Worm (Caenorhabditis elegans) whole organism, young adult: ENCODE results near the gene R05F9.11.

Source experiments
- B0035.1 ChIP-seq: sonication (generic microtip); optimal IDR thresholded peaks from 2 replicates; lab custom pipeline; 2016; ENCODE audit warnings: missing genetic modification characterization, mild to moderate bottlenecking, missing compliant biosample characterization, missing genotype, missing genetic modification reagents
- B0336.3 ChIP-seq: fragments of 200-800 bp; sonication (Bioruptor generic); IDR thresholded peaks from 2 replicates; pipeline ENCODE4 v1.3.6; 2022; ENCODE audit warnings: missing genetic modification characterization, missing compliant biosample characterization
- F22D6.2 ChIP-seq: sonication (generic microtip); optimal IDR thresholded peaks from 2 replicates; lab custom pipeline; 2016; ENCODE audit warnings: mild to moderate bottlenecking, missing genetic modification characterization, missing compliant biosample characterization
- F33H1.4 ChIP-seq: fragments of 200-800 bp; sonication (Bioruptor generic); IDR thresholded peaks from 2 replicates; pipeline ENCODE4 v1.3.6; 2022; ENCODE audit warnings: missing genetic modification reagents, missing genetic modification characterization, missing compliant biosample characterization
- F39B2.1 ChIP-seq: fragments of 200-800 bp; sonication (Bioruptor generic); IDR thresholded peaks from 2 replicates; pipeline ENCODE4 v1.3.6; 2022; ENCODE audit warnings: missing genetic modification reagents, missing genetic modification characterization, missing compliant biosample characterization
- F57C9.4 ChIP-seq: sonication (generic microtip); optimal IDR thresholded peaks from 2 replicates; lab custom pipeline; 2017; ENCODE audit warnings: mild to moderate bottlenecking, missing genetic modification characterization, missing compliant biosample characterization
- T26A5.8 ChIP-seq: sonication (generic microtip); optimal IDR thresholded peaks from 2 replicates; lab custom pipeline; 2016; ENCODE audit warnings: missing genetic modification characterization, missing compliant biosample characterization
- Y53G8AR.9 ChIP-seq: fragments of 200-800 bp; sonication (Bioruptor generic); conservative IDR thresholded peaks from 2 replicates; pipeline ENCODE4 v1.3.6; 2022; ENCODE audit warnings: missing genetic modification reagents, missing genetic modification characterization, missing compliant biosample characterization
- Y79H2A.3 ChIP-seq: fragments of 200-800 bp; sonication (Bioruptor generic); conservative IDR thresholded peaks from 2 replicates; pipeline ENCODE4 v1.3.6; 2022; ENCODE audit warnings: missing genetic modification reagents, missing genetic modification characterization, missing compliant biosample characterization
- Y95B8A.8 ChIP-seq: fragments of 200-800 bp; sonication (Bioruptor generic); IDR thresholded peaks from 2 replicates; pipeline ENCODE4 v1.3.6; 2022; ENCODE audit warnings: missing genetic modification reagents, missing genetic modification characterization, missing compliant biosample characterization
- aptf-2 ChIP-seq: fragments of 200-800 bp; sonication (Bioruptor generic); conservative IDR thresholded peaks from 2 replicates; pipeline ENCODE4 v1.3.6; 2022; ENCODE audit warnings: missing genetic modification reagents, missing genetic modification characterization, missing compliant biosample characterization
- atf-7 ChIP-seq: sonication (generic microtip); optimal IDR thresholded peaks from 2 replicates; lab custom pipeline; 2017; ENCODE audit warnings: mild to moderate bottlenecking, missing genetic modification characterization, missing compliant biosample characterization
- attf-5 ChIP-seq: fragments of 200-800 bp; sonication (Bioruptor generic); optimal IDR thresholded peaks from 2 replicates; lab custom pipeline; 2018; ENCODE audit warnings: mild to moderate bottlenecking, missing genetic modification characterization, missing compliant biosample characterization
- cebp-1 ChIP-seq, 2 experiments: fragments of 200-800 bp in 1 of 2; sonication (Bioruptor generic) in 1 of 2; sonication (generic microtip) in 1 of 2; IDR thresholded peaks in 1 of 2; optimal IDR thresholded peaks in 1 of 2; 2 replicates each; pipeline versions ENCODE4 v1.3.6 to Lab custom; 2017 to 2022; ENCODE audit warnings: missing compliant biosample characterization in 2 of 2, missing genetic modification characterization in 2 of 2, mild to moderate bottlenecking in 1 of 2, missing genetic modification reagents in 1 of 2, moderate library complexity in 1 of 2
- ceh-58 ChIP-seq: fragments of 200-800 bp; sonication (Bioruptor generic); IDR thresholded peaks from 2 replicates; pipeline ENCODE4 v1.3.6; 2022; ENCODE audit warnings: missing genetic modification characterization, missing compliant biosample characterization
- dpl-1 ChIP-seq: fragments of 150-350 bp; optimal IDR thresholded peaks from 2 replicates; lab custom pipeline; 2014; ENCODE audit warnings: missing biosample characterization, missing genetic modification reagents, missing genetic modification characterization
- egl-44 ChIP-seq: fragments of 200-800 bp; sonication (Bioruptor generic); IDR thresholded peaks from 2 replicates; pipeline ENCODE4 v1.3.6; 2022; ENCODE audit warnings: missing genetic modification reagents, missing genetic modification characterization, missing compliant biosample characterization
- ets-4 ChIP-seq: fragments of 200-800 bp; sonication (Bioruptor generic); optimal IDR thresholded peaks from 2 replicates; lab custom pipeline; 2018; ENCODE audit warnings: mild to moderate bottlenecking, missing genetic modification characterization, missing compliant biosample characterization
- hlh-12 ChIP-seq: sonication (generic microtip); optimal IDR thresholded peaks from 2 replicates; lab custom pipeline; 2016; ENCODE audit warnings: missing genetic modification characterization, missing compliant biosample characterization
- lag-1 ChIP-seq: fragments of 200-800 bp; sonication (Bioruptor generic); IDR thresholded peaks from 2 replicates; pipeline ENCODE4 v1.3.6; 2022; ENCODE audit warnings: missing genetic modification reagents, missing genetic modification characterization, missing compliant biosample characterization
- let-607 ChIP-seq, 2 experiments: fragments of 200-800 bp in 1 of 2; sonication (Bioruptor generic) in 1 of 2; sonication (generic microtip) in 1 of 2; optimal IDR thresholded peaks; 2 replicates each; lab custom pipeline; 2016 to 2018; ENCODE audit warnings: mild to moderate bottlenecking in 2 of 2, missing compliant biosample characterization in 2 of 2, missing genetic modification characterization in 2 of 2, moderate library complexity in 2 of 2, missing genotype in 1 of 2
- madf-8 ChIP-seq: fragments of 200-800 bp; sonication (Bioruptor generic); conservative IDR thresholded peaks from 2 replicates; pipeline ENCODE4 v1.3.6; 2022; ENCODE audit warnings: missing genetic modification reagents, missing genetic modification characterization, missing compliant biosample characterization
- nfyb-1 ChIP-seq: fragments of 200-800 bp; sonication (Bioruptor generic); IDR thresholded peaks from 2 replicates; pipeline ENCODE4 v1.3.6; 2022; ENCODE audit warnings: missing genetic modification reagents, missing genetic modification characterization, missing compliant biosample characterization
- nhr-80 ChIP-seq: sonication (generic microtip); optimal IDR thresholded peaks from 2 replicates; lab custom pipeline; 2016; ENCODE audit warnings: missing genetic modification characterization, missing compliant biosample characterization
- nhr-90 ChIP-seq: sonication (generic microtip); optimal IDR thresholded peaks from 2 replicates; lab custom pipeline; 2016; ENCODE audit warnings: missing genotype, mild to moderate bottlenecking, missing genetic modification characterization, missing compliant biosample characterization
- pbrm-1 ChIP-seq: fragments of 200-800 bp; sonication (Bioruptor generic); IDR thresholded peaks from 2 replicates; pipeline ENCODE4 v1.3.6; 2022; ENCODE audit warnings: missing genetic modification reagents, missing genetic modification characterization, missing compliant biosample characterization
- pha-4 ChIP-seq: fragments of 150-350 bp; sonication (generic microtip); optimal IDR thresholded peaks from 2 replicates; lab custom pipeline; 2014; ENCODE audit warnings: missing biosample characterization, missing genetic modification reagents, missing genetic modification characterization
- snpc-1.3 ChIP-seq: sonication (generic microtip); optimal IDR thresholded peaks from 2 replicates; lab custom pipeline; 2017; ENCODE audit warnings: missing genetic modification characterization, mild to moderate bottlenecking, missing compliant biosample characterization, antibody characterized with exemption, moderate library complexity, missing genotype, missing genetic modification reagents; ENCODE audit not compliant: insufficient read depth
- snpc-4 ChIP-seq, 5 experiments: fragments of 150-350 bp in 1 of 5; sonication (generic microtip) in 4 of 5; optimal IDR thresholded peaks; 2 replicates each; lab custom pipeline; 2014 to 2018; ENCODE audit warnings: missing genetic modification characterization in 5 of 5, missing biosample characterization in 3 of 5, antibody characterized with exemption in 2 of 5, mild to moderate bottlenecking in 2 of 5, missing compliant biosample characterization in 2 of 5, missing genotype in 2 of 5, moderate library complexity in 2 of 5, missing genetic modification reagents in 1 of 5
- sptf-2 ChIP-seq: fragments of 200-800 bp; sonication (Bioruptor generic); optimal IDR thresholded peaks from 2 replicates; lab custom pipeline; 2018; ENCODE audit warnings: mild to moderate bottlenecking, missing genetic modification characterization, missing compliant biosample characterization
- tbp1 ChIP-seq: fragments of 200-800 bp; sonication (Bioruptor generic); optimal IDR thresholded peaks from 2 replicates; lab custom pipeline; 2018; ENCODE audit warnings: mild to moderate bottlenecking, missing genetic modification characterization, missing compliant biosample characterization
- tlf-1 ChIP-seq: fragments of 200-800 bp; sonication (Bioruptor generic); optimal IDR thresholded peaks from 2 replicates; lab custom pipeline; 2018; ENCODE audit warnings: mild to moderate bottlenecking, missing genetic modification characterization, missing compliant biosample characterization
- zfh-2 ChIP-seq: fragments of 200-800 bp; sonication (Bioruptor generic); conservative IDR thresholded peaks from 2 replicates; pipeline ENCODE4 v1.3.6; 2022; ENCODE audit warnings: missing genetic modification reagents, missing genetic modification characterization, missing compliant biosample characterization
- ztf-22 ChIP-seq: fragments of 200-800 bp; sonication (Bioruptor generic); optimal IDR thresholded peaks from 2 replicates; lab custom pipeline; 2018; ENCODE audit warnings: mild to moderate bottlenecking, missing genetic modification characterization, moderate library complexity, missing compliant biosample characterization
- ztf-25 ChIP-seq: fragments of 200-800 bp; sonication (Bioruptor generic); IDR thresholded peaks from 2 replicates; pipeline ENCODE4 v1.3.6; 2022; ENCODE audit warnings: missing genetic modification reagents, missing genetic modification characterization, missing compliant biosample characterization

The R05F9.11 gene

DNA sequence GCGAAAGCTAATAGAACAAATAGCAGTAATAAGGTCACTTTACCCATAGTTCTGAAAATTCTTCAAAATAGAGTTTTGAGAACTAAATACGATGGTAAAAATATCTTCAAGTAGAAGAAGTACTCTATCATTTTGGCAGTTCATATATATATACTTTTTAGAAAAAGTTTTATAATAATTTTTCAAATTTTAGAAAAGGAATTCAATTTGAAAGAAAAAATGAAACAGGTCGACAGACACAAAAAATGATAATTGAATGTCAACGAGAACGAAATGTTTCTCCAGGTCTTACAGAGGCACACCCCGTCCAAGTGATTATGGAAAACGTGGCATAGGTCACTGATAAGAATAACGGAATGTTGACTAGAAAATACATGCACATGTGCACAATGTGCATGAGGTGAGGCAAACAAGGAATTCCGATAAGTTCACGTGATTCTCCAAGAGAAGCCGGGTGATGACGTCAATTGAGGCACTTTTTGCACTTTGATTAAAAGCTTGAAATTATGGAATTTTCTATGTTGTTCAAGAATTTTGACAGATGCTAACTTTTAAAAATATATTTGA is 11.3 kb upstream of the R05F9.11 start, which contains the start of gene aagr-2:
Gene aagr-2 (minus strand): TSS at position 51 of the 567 bp plus-strand sequence.
- no peak for TF ChIP-seq tlf-1
- TF ChIP-seq B0336.3, result peak; percentile 25; the same call in 1 of the 2 replicates
- TF ChIP-seq nfyb-1 (GFP tag; lab: Robert Waterston, UW), result peak; percentile 22; the same call in 1 of the 2 replicates
- TF ChIP-seq ets-4 (GFP tag; lab: Kevin White, UChicago), result peak; percentile 44
- no peak for TF ChIP-seq pbrm-1
- no peak for TF ChIP-seq snpc-4 (GFP tag; optimal IDR thresholded peaks at IDR 0.05; lab: Kevin White, UChicago)
- peak in 1 of 4 experiments; percentile 10 for TF ChIP-seq snpc-4 (tag; optimal IDR thresholded peaks at IDR 0.05; lab: Kevin White, UChicago)
- no peak for TF ChIP-seq cebp-1 (GFP tag; IDR thresholded peaks at IDR 0.05; lab: Robert Waterston, UW)
- TF ChIP-seq cebp-1 (tag; optimal IDR thresholded peaks at IDR 0.05; lab: Kevin White, UChicago), result peak; percentile 60
- peak; percentile 11 for TF ChIP-seq F22D6.2
- no peak for TF ChIP-seq ztf-25 (GFP tag; lab: Robert Waterston, UW)
- peak; percentile 54 for TF ChIP-seq nhr-90
- TF ChIP-seq egl-44 (GFP tag; lab: Robert Waterston, UW), result peak; percentile 74; the same call in 1 of the 2 replicates
- TF ChIP-seq tbp1 (GFP tag; lab: Kevin White, UChicago), result peak; percentile 25
- peak; percentile 18 for TF ChIP-seq ztf-22
- TF ChIP-seq attf-5 (GFP tag; lab: Kevin White, UChicago), result no peak
- TF ChIP-seq pha-4, result peak; percentile 86
- TF ChIP-seq Y79H2A.3 (GFP tag; lab: Robert Waterston, UW), result no peak
- 0 out of 2 replicates have a peak, but pooled peaks have one; percentile 8 for TF ChIP-seq Y95B8A.8
- TF ChIP-seq atf-7 (tag; lab: Kevin White, UChicago), result peak; percentile 92
- no peak for TF ChIP-seq T26A5.8 (tag; lab: Kevin White, UChicago)
- TF ChIP-seq let-607 (tag; optimal IDR thresholded peaks at IDR 0.05; lab: Kevin White, UChicago), result peak; percentile 36 to 64
- peak; percentile 94 for TF ChIP-seq nhr-80 (tag; lab: Kevin White, UChicago)

DNA sequence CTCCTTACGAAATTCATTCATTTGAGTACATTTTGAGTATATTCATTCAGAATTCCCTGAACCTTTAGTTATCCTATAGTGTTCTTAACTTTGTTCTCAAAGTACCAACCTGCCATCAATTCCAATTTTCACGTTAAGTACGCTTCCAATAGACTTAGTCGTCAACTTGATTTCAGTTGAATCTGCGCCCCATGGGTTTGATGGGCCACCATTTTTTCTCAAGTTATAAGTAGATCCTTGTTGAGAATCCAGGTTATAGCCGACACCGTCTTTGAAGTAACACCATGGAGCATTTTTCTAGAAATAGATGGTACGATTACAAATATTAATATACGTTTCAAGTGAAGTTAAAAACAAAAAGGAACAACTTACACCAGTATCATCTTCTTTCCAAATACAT is 10.7 kb upstream of the R05F9.11 start:
- TF ChIP-seq zfh-2 (GFP tag; lab: Robert Waterston, UW) (no peak), dpl-1 (GFP tag; lab: Kevin White, UChicago) (no peak), nfyb-1 (GFP tag; lab: Robert Waterston, UW) (no peak), lag-1 (no peak), madf-8 (no peak), hlh-12 (tag; lab: Kevin White, UChicago) (no peak), F39B2.1 (GFP tag; lab: Robert Waterston, UW) (no peak), aptf-2 (GFP tag; lab: Robert Waterston, UW) (no peak), ceh-58 (GFP tag; lab: Robert Waterston, UW) (no peak), sptf-2 (GFP tag; lab: Kevin White, UChicago) (no peak), ets-4 (GFP tag; lab: Kevin White, UChicago) (no peak), F33H1.4 (no peak), snpc-1.3 (tag; lab: Kevin White, UChicago) (no peak), F57C9.4 (tag; lab: Kevin White, UChicago) (no peak)

DNA sequence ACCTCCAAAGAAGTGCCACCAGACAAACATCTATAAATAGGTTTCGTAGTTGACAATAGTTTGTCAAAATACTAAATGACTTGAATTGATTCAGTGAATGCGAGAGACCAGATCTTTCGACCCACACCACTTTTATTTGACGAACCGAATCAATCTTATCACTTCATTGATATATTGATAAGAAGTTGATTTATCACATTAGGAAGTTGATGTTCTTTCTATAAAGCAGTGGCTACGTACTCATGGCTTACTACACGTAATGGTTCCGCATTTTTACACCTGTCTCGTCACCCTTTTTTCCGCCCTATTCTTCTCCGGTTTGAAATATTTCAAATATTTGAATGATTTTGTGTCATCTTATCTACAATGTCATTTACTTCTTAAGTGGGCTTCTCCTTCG is 6.6 kb upstream of the R05F9.11 start:
- TF ChIP-seq egl-44 (GFP tag; lab: Robert Waterston, UW) (no peak), B0035.1 (tag; lab: Kevin White, UChicago) (no peak), nhr-80 (tag; lab: Kevin White, UChicago) (peak; percentile 12), Y53G8AR.9 (0 out of 2 replicates have a peak, but pooled peaks have one; percentile 12)
- TF ChIP-seq, all 124 proteins: peak for 2
